Worm (Caenorhabditis elegans): ENCODE results near the gene del-8.

del-8 gene

ce11 chrX:9637700-9638099 is 48.5 kb downstream of the del-8 start (continued):
- TF ChIP-seq lir-3 (tag; optimal IDR thresholded peaks at IDR 0.05) = peak; percentile 58
- peak; percentile 30 for TF ChIP-seq unc-130 (GFP tag; optimal IDR thresholded peaks at IDR 0.05)
- TF ChIP-seq F44E2.7 (GFP tag; IDR thresholded peaks at IDR 0.05) = peak; percentile 76; the same call in 1 of the 2 replicates
- no peak for TF ChIP-seq hif-1 (tag; optimal IDR thresholded peaks at IDR 0.05)
- TF ChIP-seq aly-2 (tag; optimal IDR thresholded peaks at IDR 0.05) = no peak
- peak; percentile 70 for TF ChIP-seq nhr-48 (tag; optimal IDR thresholded peaks at IDR 0.05)
- TF ChIP-seq ceh-20 (GFP tag; IDR thresholded peaks at IDR 0.05) = peak; percentile 60; the same call in 1 of the 2 replicates
- no peak for TF ChIP-seq nhr-6 (tag; optimal IDR thresholded peaks at IDR 0.05)
- no peak for TF ChIP-seq nhr-11 (tag; optimal IDR thresholded peaks at IDR 0.05)
- no peak for TF ChIP-seq unc-62 (GFP tag; optimal IDR thresholded peaks at IDR 0.05 in 1 of 2)
- TF ChIP-seq unc-62 (tag; optimal IDR thresholded peaks at IDR 0.05) = no peak
- TF ChIP-seq dmd-9 (GFP tag; IDR thresholded peaks at IDR 0.05) = peak; percentile 68; the same call in 1 of the 2 replicates
- no peak for TF ChIP-seq nhr-28 (tag; optimal IDR thresholded peaks at IDR 0.05)
- TF ChIP-seq ztf-7 (tag; optimal IDR thresholded peaks at IDR 0.05) = peak; percentile 27
- peak; percentile 85 for TF ChIP-seq mes-2 (tag; optimal IDR thresholded peaks at IDR 0.05; ENCODE audit: poor library complexity, severe bottlenecking)

- TF ChIP-seq nhr-11 (tag; optimal IDR thresholded peaks at IDR 0.05) (no peak), ceh-20 (GFP tag; IDR thresholded peaks at IDR 0.05) (no peak), nhr-237 (tag; optimal IDR thresholded peaks at IDR 0.05) (no peak), pha-4 (GFP tag; IDR thresholded peaks at IDR 0.05) (no peak), pha-4 (tag; optimal IDR thresholded peaks at IDR 0.05) (no peak), mdl-1 (tag; optimal IDR thresholded peaks at IDR 0.05) (peak in 1 of 2 experiments; percentile 32), dve-1 (tag; optimal IDR thresholded peaks at IDR 0.05; ENCODE audit: insufficient read depth) (peak; percentile 47), nhr-41 (GFP tag; IDR thresholded peaks at IDR 0.05) (no peak), hlh-11 (tag; optimal IDR thresholded peaks at IDR 0.05) (peak; percentile 42), lsy-2 (tag; optimal IDR thresholded peaks at IDR 0.05) (peak in 1 of 2 experiments; percentile 24), ztf-11 (tag; optimal IDR thresholded peaks at IDR 0.05) (no peak), nhr-42 (GFP tag; IDR thresholded peaks at IDR 0.05) (0 out of 2 replicates have a peak, but pooled peaks have one; percentile 29), daf-16 (GFP tag; optimal IDR thresholded peaks at IDR 0.05) (no peak), daf-16 (tag; optimal IDR thresholded peaks at IDR 0.05) (peak; percentile 89), daf-19 (GFP tag; conservative IDR thresholded peaks at IDR 0.05) (no peak), dmd-8 (GFP tag; IDR thresholded peaks at IDR 0.05) (no peak), pqm-1 (tag; optimal IDR thresholded peaks at IDR 0.05) (peak; percentile 48), vab-7 (GFP tag; IDR thresholded peaks at IDR 0.05) (no peak), nhr-10 (tag; optimal IDR thresholded peaks at IDR 0.05) (no peak), lim-7 (GFP tag; IDR thresholded peaks at IDR 0.05) (no peak), ama-1 (optimal IDR thresholded peaks at IDR 0.05) (no peak), mep-1 (tag; optimal IDR thresholded peaks at IDR 0.05) (no peak), Y5F2A.4 (GFP tag; optimal IDR thresholded peaks at IDR 0.05) (no peak), nhr-76 (tag; optimal IDR thresholded peaks at IDR 0.05) (no peak), lin-1 (GFP tag; IDR thresholded peaks at IDR 0.05) (no peak), zip-2 (tag; optimal IDR thresholded peaks at IDR 0.05) (no peak), rbr-2 (tag; optimal IDR thresholded peaks at IDR 0.05) (no peak), ceh-44 (GFP tag; IDR thresholded peaks at IDR 0.05) (no peak), nhr-28 (tag; optimal IDR thresholded peaks at IDR 0.05) (peak; percentile 60), D1046.2 (GFP tag; IDR thresholded peaks at IDR 0.05) (no peak), hif-1 (tag; optimal IDR thresholded peaks at IDR 0.05) (peak in 1 of 2 experiments; percentile 8), gei-8 (GFP tag; optimal IDR thresholded peaks at IDR 0.05) (no peak), fos-1 (tag; optimal IDR thresholded peaks at IDR 0.05) (no peak), hlh-30 (tag; optimal IDR thresholded peaks at IDR 0.05; ENCODE audit: insufficient read depth) (peak; percentile 71), unc-62 (GFP tag; optimal IDR thresholded peaks at IDR 0.05 in 1 of 2) (peak in 1 of 2 experiments; percentile 58), unc-62 (tag; optimal IDR thresholded peaks at IDR 0.05) (no peak), fkh-10 (GFP tag; optimal IDR thresholded peaks at IDR 0.05) (no peak)
These were observed 49.7 kb downstream of the del-8 start for ce11 chrX:9638825-9639474.

All from whole organism, L4 larva.